Worm (Caenorhabditis elegans): ENCODE measurements around the gene gob-1.

gob-1 gene

DNA sequence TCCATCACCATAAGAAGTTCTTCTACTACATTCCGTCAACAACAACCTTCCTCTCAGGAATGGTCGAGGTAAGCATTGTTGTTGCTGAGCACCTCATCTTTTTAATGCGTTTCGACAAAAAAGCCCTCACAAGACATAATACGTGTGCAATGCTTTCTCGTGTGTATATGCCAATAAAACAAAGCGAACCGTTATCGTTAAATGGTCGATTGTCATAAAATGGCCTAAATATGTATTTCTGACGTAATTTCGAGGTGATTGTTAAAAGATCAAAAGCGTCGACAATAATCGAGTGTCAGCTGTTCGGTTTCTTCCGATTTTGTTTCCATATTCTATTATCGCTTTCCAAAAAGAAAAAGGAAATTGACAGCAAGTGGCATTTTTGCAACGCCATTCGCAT lies 51.3 kb downstream of the gob-1 start:
- TF ChIP-seq ceh-13 (GFP tag; optimal IDR thresholded peaks at IDR 0.05) (no peak), hmg-4 (GFP tag; optimal IDR thresholded peaks at IDR 0.05) (no peak), tbx-11 (GFP tag; IDR thresholded peaks at IDR 0.05) (no peak), aly-1 (tag; optimal IDR thresholded peaks at IDR 0.05) (no peak), ama-1 (optimal IDR thresholded peaks at IDR 0.05) (no peak), hmbx-1 (tag; optimal IDR thresholded peaks at IDR 0.05) (no peak), sea-1 (GFP tag; conservative IDR thresholded peaks at IDR 0.05) (no peak)

DNA sequence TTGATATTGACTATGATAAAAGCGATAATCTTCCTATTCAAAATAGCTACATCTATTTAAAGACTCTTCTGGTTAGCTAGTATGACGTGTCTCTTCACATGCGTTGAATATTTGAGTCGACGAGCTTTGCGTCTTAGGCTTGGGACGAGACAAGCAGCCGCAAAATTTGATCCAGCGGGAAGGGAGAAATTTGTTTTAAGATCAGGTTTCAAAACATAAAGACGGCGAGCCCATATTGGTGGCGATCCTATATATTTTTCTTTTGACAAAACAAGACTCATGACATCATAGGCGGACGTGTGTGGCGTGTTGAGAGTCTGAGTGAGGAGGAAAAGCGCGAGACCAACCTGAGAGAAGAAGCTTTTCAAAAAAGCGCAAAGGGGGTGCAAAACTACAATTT lies 52.1 kb downstream of the gob-1 start:
- no peak for TF ChIP-seq flt-1 (GFP tag; IDR thresholded peaks at IDR 0.05)
- TF ChIP-seq ets-7 (tag; optimal IDR thresholded peaks at IDR 0.05) = no peak
- no peak for TF ChIP-seq sea-1 (GFP tag; conservative IDR thresholded peaks at IDR 0.05)
- no peak for TF ChIP-seq ama-1 (optimal IDR thresholded peaks at IDR 0.05)
- TF ChIP-seq ceh-36 (tag; optimal IDR thresholded peaks at IDR 0.05) = no peak
- no peak for TF ChIP-seq ceh-13 (GFP tag; optimal IDR thresholded peaks at IDR 0.05)
- no peak for TF ChIP-seq tra-4 (tag; optimal IDR thresholded peaks at IDR 0.05)
- no peak for TF ChIP-seq F13C5.2 (tag; optimal IDR thresholded peaks at IDR 0.05)
- no peak for TF ChIP-seq tbx-11 (GFP tag; IDR thresholded peaks at IDR 0.05)
- TF ChIP-seq pes-1 (GFP tag; IDR thresholded peaks at IDR 0.05) = no peak
- no peak for TF ChIP-seq hmg-4 (GFP tag; optimal IDR thresholded peaks at IDR 0.05)
- no peak for TF ChIP-seq tbx-37 (GFP tag; conservative IDR thresholded peaks at IDR 0.05)
- no peak for TF ChIP-seq scrt-1 (GFP tag; IDR thresholded peaks at IDR 0.05)
- TF ChIP-seq hnd-1 (tag; optimal IDR thresholded peaks at IDR 0.05) = no peak
- TF ChIP-seq B0310.2 (tag; optimal IDR thresholded peaks at IDR 0.05) = no peak

DNA sequence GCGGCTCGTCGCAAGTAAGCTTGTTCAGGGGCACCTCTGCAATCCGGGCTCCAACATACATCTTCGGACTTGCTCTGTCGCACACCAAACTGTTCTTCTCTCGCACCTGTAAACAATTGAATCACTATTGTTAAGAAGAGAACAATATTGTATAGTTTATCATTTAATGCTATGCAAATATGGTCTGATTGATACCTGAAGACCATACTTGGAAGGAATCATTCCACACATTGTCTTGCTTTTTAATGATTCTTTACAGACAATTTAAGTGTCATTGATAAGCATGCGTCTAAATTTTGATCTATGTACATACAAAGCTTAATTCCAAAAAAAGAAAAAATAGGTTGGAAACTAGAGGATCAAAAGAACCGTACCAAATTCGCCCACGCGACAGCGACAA lies 53.5 kb downstream of the gob-1 start:
- TF ChIP-seq ama-1 (optimal IDR thresholded peaks at IDR 0.05) (no peak), ceh-13 (GFP tag; optimal IDR thresholded peaks at IDR 0.05) (no peak), hmg-4 (GFP tag; optimal IDR thresholded peaks at IDR 0.05) (no peak), pes-1 (GFP tag; IDR thresholded peaks at IDR 0.05) (no peak), ets-7 (tag; optimal IDR thresholded peaks at IDR 0.05) (no peak), F13C5.2 (tag; optimal IDR thresholded peaks at IDR 0.05) (no peak), ceh-36 (tag; optimal IDR thresholded peaks at IDR 0.05) (no peak), hmbx-1 (tag; optimal IDR thresholded peaks at IDR 0.05) (no peak), B0310.2 (tag; optimal IDR thresholded peaks at IDR 0.05) (no peak)

Data from whole organism, early embryonic.